Worm (Caenorhabditis elegans): Measurements from ENCODE around the gene T28C6.8.

Gene T28C6.8

ce11 chrIV:8825997-8826605, 4.4 kb downstream of the T28C6.8 start:
- TF ChIP-seq nhr-85 (tag) (peak; percentile 74), jun-1 (tag; optimal IDR thresholded peaks at IDR 0.05) (peak; percentile 19), tlp-1 (tag; optimal IDR thresholded peaks at IDR 0.05) (no peak), aly-2 (tag; optimal IDR thresholded peaks at IDR 0.05) (peak; percentile 87), elt-3 (tag; optimal IDR thresholded peaks at IDR 0.05) (peak in 2 of 6 experiments; percentile 27 to 28), C16A3.4 (tag; optimal IDR thresholded peaks at IDR 0.05) (no peak), nhr-84 (tag; optimal IDR thresholded peaks at IDR 0.05) (no peak)

- TF ChIP-seq nhr-71 (tag; optimal IDR thresholded peaks at IDR 0.05), result peak; percentile 60
- peak; percentile 88 for TF ChIP-seq lin-14 (GFP tag; optimal IDR thresholded peaks at IDR 0.05)
- TF ChIP-seq fkh-8 (tag; optimal IDR thresholded peaks at IDR 0.05), result no peak
- no peak for TF ChIP-seq nhr-12 (tag; optimal IDR thresholded peaks at IDR 0.05)
- TF ChIP-seq tlp-1 (tag; optimal IDR thresholded peaks at IDR 0.05), result peak; percentile 60
- TF ChIP-seq vab-15 (tag; optimal IDR thresholded peaks at IDR 0.05), result peak; percentile 8
- peak; percentile 18 for TF ChIP-seq nhr-90 (tag; optimal IDR thresholded peaks at IDR 0.05; ENCODE audit: poor library complexity)
- TF ChIP-seq nhr-20 (tag; optimal IDR thresholded peaks at IDR 0.05), result peak; percentile 79
- 0 out of 2 replicates have a peak, but pooled peaks have one; percentile 23 for TF ChIP-seq grh-1 (GFP tag; IDR thresholded peaks at IDR 0.05)
- peak; percentile 67 for TF ChIP-seq unc-130 (tag; optimal IDR thresholded peaks at IDR 0.05)
- peak in 1 of 3 experiments; percentile 26 for TF ChIP-seq dpl-1 (GFP tag; optimal IDR thresholded peaks at IDR 0.05)
- TF ChIP-seq C16A3.4 (tag; optimal IDR thresholded peaks at IDR 0.05), result peak; percentile 35
- no peak for TF ChIP-seq ceh-82 (tag; optimal IDR thresholded peaks at IDR 0.05)
- TF ChIP-seq blmp-1 (tag; optimal IDR thresholded peaks at IDR 0.05), result peak; percentile 91
- no peak for TF ChIP-seq hlh-4 (tag; optimal IDR thresholded peaks at IDR 0.05)
- TF ChIP-seq nhr-85 (tag), result peak; percentile 98
- peak; percentile 58 for TF ChIP-seq snu-23 (GFP tag; optimal IDR thresholded peaks at IDR 0.05)
- no peak for TF ChIP-seq egl-13 (tag; optimal IDR thresholded peaks at IDR 0.05)
- peak; percentile 37 for TF ChIP-seq nhr-19 (GFP tag; conservative IDR thresholded peaks at IDR 0.05)
- no peak for TF ChIP-seq sox-4 (tag; optimal IDR thresholded peaks at IDR 0.05)
- no peak for TF ChIP-seq unc-98 (GFP tag; IDR thresholded peaks at IDR 0.05)
- no peak for TF ChIP-seq pax-3 (tag; optimal IDR thresholded peaks at IDR 0.05)
- TF ChIP-seq fkh-4 (tag; optimal IDR thresholded peaks at IDR 0.05; ENCODE audit: borderline replicate concordance), result no peak
- no peak for TF ChIP-seq nhr-84 (tag; optimal IDR thresholded peaks at IDR 0.05)
- peak; percentile 25 for TF ChIP-seq nhr-47 (tag; optimal IDR thresholded peaks at IDR 0.05)
- peak in 1 of 2 experiments; percentile 17 for TF ChIP-seq mdl-1 (tag; optimal IDR thresholded peaks at IDR 0.05)
- TF ChIP-seq jun-1 (tag; optimal IDR thresholded peaks at IDR 0.05), result no peak
- TF ChIP-seq ama-1 (optimal IDR thresholded peaks at IDR 0.05), result no peak
- no peak for TF ChIP-seq xbp-1 (tag; optimal IDR thresholded peaks at IDR 0.05)
- peak; percentile 58 for TF ChIP-seq pag-3 (tag; optimal IDR thresholded peaks at IDR 0.05; ENCODE audit: borderline replicate concordance, insufficient read depth)
- TF ChIP-seq nhr-76 (tag; optimal IDR thresholded peaks at IDR 0.05), result no peak
- peak; percentile 6 for TF ChIP-seq swsn-7 (tag; optimal IDR thresholded peaks at IDR 0.05)
- no peak for TF ChIP-seq efl-1 (optimal IDR thresholded peaks at IDR 0.05)
- no peak for TF ChIP-seq efl-1 (GFP tag; optimal IDR thresholded peaks at IDR 0.05 in 1 of 2)
- TF ChIP-seq mep-1 (tag; optimal IDR thresholded peaks at IDR 0.05), result peak; percentile 59
- TF ChIP-seq lsy-2 (tag; optimal IDR thresholded peaks at IDR 0.05), result peak; percentile 8 to 34
- TF ChIP-seq ces-1 (GFP tag; optimal IDR thresholded peaks at IDR 0.05), result no peak
- no peak for TF ChIP-seq unc-62 (GFP tag; optimal IDR thresholded peaks at IDR 0.05)
- peak; percentile 14 for TF ChIP-seq ztf-4 (tag; optimal IDR thresholded peaks at IDR 0.05)
- TF ChIP-seq ztf-11 (tag; optimal IDR thresholded peaks at IDR 0.05), result no peak
- TF ChIP-seq tbx-2 (tag; optimal IDR thresholded peaks at IDR 0.05), result peak; percentile 39
- TF ChIP-seq lin-35 (GFP tag; optimal IDR thresholded peaks at IDR 0.05), result peak in 1 of 2 experiments; percentile 1
- peak; percentile 52 for TF ChIP-seq irx-1 (tag; optimal IDR thresholded peaks at IDR 0.05)
- TF ChIP-seq elt-3 (tag; optimal IDR thresholded peaks at IDR 0.05), result peak in 4 of 6 experiments; percentile 32 to 84 (median 62)
Measured at ce11 chrIV:8824145-8824833, 6.2 kb downstream of the T28C6.8 start, which contains the start of the genes col-117 and col-3. TSS of gene col-117 (minus strand) at chrIV:8824195. TSS of gene col-3 (plus strand) at chrIV:8824783.
